Worm (Caenorhabditis elegans) whole organism, L2 larva: ENCODE data around the gene C52E2.2.

ENCODE experiments used
- alr-1 ChIP-seq: fragments of 150-350 bp; optimal IDR thresholded peaks from 2 replicates; lab custom pipeline; 2014; ENCODE audit warnings: missing biosample characterization, missing genetic modification characterization
- fos-1 ChIP-seq: fragments of 150-350 bp; optimal IDR thresholded peaks from 2 replicates; lab custom pipeline; 2014; ENCODE audit warnings: missing biosample characterization, missing genetic modification characterization
- nhr-12 ChIP-seq: fragments of 150-350 bp; optimal IDR thresholded peaks from 2 replicates; lab custom pipeline; 2014; ENCODE audit warnings: missing biosample characterization, missing genetic modification characterization
- nhr-237 ChIP-seq: fragments of 150-350 bp; optimal IDR thresholded peaks from 2 replicates; lab custom pipeline; 2014; ENCODE audit warnings: missing biosample characterization, missing genetic modification characterization
- sem-4 ChIP-seq: fragments of 150-350 bp; optimal IDR thresholded peaks from 2 replicates; lab custom pipeline; 2014; ENCODE audit warnings: missing biosample characterization, missing genetic modification reagents, missing genetic modification characterization
- zag-1 ChIP-seq: fragments of 150-350 bp; optimal IDR thresholded peaks from 2 replicates; lab custom pipeline; 2014; ENCODE audit warnings: missing biosample characterization, missing genetic modification characterization
- ztf-11 ChIP-seq: sonication (generic microtip); optimal IDR thresholded peaks from 2 replicates; lab custom pipeline; 2017; ENCODE audit warnings: missing biosample characterization, missing genetic modification characterization

DNA sequence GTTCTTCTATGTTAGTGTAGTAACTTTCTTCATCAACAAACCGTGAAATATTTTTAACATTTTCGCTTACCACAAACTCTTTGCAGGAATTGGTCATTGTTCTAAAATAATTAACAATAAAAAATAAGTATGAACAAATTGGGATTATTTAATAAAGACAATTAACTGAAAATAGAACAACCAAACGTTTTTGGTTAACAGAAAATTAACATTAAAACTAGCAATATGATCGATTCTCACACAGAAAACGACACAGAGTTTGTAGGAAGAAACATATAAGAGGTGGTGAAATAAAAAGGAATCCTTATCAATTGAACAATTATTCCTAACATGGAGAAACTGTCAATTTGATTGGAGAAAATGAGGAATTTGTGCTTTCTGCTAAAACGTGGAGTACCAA is 26.1 kb downstream of the C52E2.2 start, which contains the start of gene math-16:
- TF ChIP-seq zag-1 (tag; lab: Kevin White, UChicago) (no peak), fos-1 (tag; lab: Kevin White, UChicago) (no peak), nhr-12 (tag; lab: Kevin White, UChicago) (no peak), ztf-11 (tag; lab: Kevin White, UChicago) (no peak), nhr-237 (tag; lab: Kevin White, UChicago) (no peak), sem-4 (tag; lab: Kevin White, UChicago) (no peak), alr-1 (tag; lab: Kevin White, UChicago) (no peak)
